Worm (Caenorhabditis elegans) whole organism, dauer: Measurements from ENCODE around the gene math-9.
"Not testable (repeated sequence)": the region's sequence is repeated elsewhere in the genome, so short reads cannot be mapped to it uniquely, and the experiment has no call there.

Source experiments
- unc-62 ChIP-seq: sonication (generic microtip); optimal IDR thresholded peaks from 2 replicates; lab custom pipeline; 2017; ENCODE audit warnings: missing biosample characterization, missing genetic modification reagents, missing genetic modification characterization

The math-9 gene

DNA sequence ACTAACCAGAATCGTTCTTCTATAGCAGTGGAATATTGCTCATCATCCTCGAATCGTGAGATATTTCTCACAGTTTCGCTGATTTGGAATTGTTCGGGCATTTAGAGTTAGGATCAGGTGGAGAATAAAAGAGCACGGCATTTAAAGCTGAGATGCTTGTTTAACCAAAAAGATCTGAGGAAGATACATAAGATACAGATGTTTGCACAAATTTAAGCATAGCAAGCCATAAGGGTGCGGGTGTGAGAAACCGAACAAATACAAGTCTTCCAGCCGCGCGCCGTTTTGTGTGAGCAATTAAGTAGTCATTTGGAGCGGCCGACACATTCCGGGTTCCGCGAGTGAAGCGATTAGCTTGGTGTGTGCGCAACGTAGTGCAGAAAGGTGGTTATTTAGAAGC lies 4.2 kb downstream of the math-9 start, which contains the start of gene math-7:
TSS of gene math-7 (minus strand) at position 101 of the 400 bp plus-strand sequence.
- no peak for TF ChIP-seq unc-62 (GFP tag; lab: Kevin White, UChicago)

ce11 chrII:1884635-1885034 lies 5.9 kb downstream of the math-9 start, which contains the start of gene math-6:
Gene math-6, minus strand, starts transcription at chrII:1884735.
- TF ChIP-seq unc-62 (GFP tag; lab: Kevin White, UChicago), result no peak

DNA sequence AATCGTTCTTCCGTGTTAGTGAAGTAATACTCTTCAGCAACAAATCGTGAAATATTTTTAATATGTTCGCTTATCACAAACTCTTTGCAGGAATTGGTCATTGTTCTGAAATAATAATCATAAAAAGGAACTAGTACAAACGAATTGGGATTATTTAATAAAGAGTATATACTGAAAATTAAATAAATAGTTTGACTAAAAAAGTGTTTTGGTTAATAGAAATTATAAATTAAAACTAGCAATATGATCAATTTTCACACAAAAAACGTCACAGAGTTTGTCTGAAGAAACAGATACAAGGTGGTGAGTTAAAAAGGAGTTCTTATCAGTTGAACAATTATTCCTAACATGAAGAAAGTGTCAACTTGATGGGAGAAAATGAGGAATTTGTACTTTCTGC lies 7.9 kb downstream of the math-9 start, which contains the start of gene math-5:
TSS of gene math-5 (minus strand) at position 101 of the 400 bp plus-strand sequence.
- no peak for TF ChIP-seq unc-62 (GFP tag; lab: Kevin White, UChicago)

DNA sequence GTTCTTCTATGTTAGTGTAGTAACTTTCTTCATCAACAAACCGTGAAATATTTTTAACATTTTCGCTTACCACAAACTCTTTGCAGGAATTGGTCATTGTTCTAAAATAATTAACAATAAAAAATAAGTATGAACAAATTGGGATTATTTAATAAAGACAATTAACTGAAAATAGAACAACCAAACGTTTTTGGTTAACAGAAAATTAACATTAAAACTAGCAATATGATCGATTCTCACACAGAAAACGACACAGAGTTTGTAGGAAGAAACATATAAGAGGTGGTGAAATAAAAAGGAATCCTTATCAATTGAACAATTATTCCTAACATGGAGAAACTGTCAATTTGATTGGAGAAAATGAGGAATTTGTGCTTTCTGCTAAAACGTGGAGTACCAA lies 11.9 kb downstream of the math-9 start, which contains the start of gene math-16:
TSS of gene math-16 (minus strand) at position 101 of the 400 bp plus-strand sequence.
- no peak for TF ChIP-seq unc-62 (GFP tag; lab: Kevin White, UChicago)

DNA sequence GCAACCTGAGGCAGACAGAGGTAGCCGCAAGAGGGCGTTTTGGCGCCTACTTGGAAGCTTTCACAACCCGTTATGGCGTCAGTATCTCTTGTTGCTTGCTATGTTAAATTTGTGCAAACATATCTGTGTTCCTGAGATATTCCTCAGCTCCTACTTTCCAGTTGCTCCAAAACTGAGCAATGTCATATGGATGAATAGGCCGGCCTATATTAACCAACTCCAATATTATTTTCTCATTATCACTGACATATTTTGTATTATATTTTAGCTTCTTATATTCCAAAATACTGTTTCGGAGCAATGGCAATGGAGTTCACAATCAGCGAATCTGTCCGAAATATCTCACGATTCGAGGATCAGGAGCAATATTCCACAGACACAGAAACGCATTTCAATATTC lies 14.9 kb downstream of the math-9 start, which contains the start of gene math-13:
TSS of gene math-13 (plus strand) at position 301 of the 400 bp plus-strand sequence.
- no peak for TF ChIP-seq unc-62 (GFP tag; lab: Kevin White, UChicago)

- no peak for TF ChIP-seq unc-62 (GFP tag; lab: Kevin White, UChicago)
These were observed 19.5 kb downstream of the math-9 start, which contains the start of gene math-10 for ce11 chrII:1870875-1871592. Gene math-10, plus strand, starts transcription at chrII:1871542.

DNA sequence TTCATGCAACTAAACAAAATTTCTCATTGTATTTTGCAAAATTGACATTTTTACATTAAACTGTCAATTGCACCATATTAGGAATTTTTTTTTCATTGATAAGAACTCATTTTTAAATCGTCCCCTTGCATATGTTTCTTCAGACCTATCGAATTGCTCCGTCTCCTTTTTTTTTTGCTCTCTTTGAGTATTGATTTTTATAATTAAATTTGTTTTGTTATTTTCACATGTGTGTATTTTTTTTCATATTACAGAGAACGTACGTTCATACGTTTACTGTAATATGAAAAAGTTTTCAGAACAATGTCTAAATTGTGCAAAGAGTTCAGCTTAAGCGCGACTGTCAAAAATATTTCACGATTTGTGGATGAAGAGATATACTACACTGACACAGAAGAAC lies 21.5 kb downstream of the math-9 start, which contains the start of gene math-14:
TSS of gene math-14 (plus strand) at position 301 of the 400 bp plus-strand sequence.
- no peak for TF ChIP-seq unc-62 (GFP tag; lab: Kevin White, UChicago)

DNA sequence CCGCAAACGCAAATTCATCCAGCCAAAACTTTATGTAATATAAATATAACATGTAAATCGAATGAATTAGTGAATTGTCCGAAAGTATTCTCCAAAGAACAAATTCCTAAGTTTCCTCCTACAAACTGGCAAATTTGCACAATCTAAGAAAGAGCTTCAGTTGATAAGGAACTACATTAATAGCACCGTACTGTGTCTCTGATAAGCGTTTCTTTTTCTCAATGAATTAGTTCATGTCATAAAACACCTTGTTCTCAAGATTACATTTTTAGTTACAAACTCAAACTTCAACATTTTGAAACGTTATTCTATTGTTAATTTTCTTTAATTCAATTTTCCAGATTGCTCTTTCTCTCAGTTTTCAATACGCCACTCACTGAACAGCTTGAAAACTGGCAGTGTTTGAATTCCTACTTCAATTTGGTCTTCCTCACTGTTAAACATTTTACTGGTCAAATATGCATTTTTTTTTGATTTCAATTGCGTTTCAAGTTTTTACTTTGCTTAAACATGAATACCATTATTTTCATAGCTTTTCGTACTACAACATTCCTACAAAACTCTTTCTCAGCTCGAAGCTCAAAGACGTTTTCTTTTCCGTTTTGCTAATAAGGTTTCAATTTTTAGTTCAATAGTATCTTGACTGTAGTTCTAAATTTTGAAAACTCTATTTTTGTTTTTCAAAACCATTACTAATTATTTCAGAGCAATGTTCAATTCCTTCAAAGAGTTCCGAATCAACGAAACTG lies 24.7 kb downstream of the math-9 start, which contains the start of gene math-15:
TSS of gene math-15 (plus strand) at position 699 of the 749 bp plus-strand sequence.
- TF ChIP-seq unc-62 (GFP tag; lab: Kevin White, UChicago), result no peak

ce11 chrII:1864278-1864677 lies 26.3 kb downstream of the math-9 start, which contains the start of gene C16C4.17:
Gene C16C4.17, plus strand, starts transcription at chrII:1864578.
- TF ChIP-seq unc-62 (GFP tag; lab: Kevin White, UChicago), result no peak

DNA sequence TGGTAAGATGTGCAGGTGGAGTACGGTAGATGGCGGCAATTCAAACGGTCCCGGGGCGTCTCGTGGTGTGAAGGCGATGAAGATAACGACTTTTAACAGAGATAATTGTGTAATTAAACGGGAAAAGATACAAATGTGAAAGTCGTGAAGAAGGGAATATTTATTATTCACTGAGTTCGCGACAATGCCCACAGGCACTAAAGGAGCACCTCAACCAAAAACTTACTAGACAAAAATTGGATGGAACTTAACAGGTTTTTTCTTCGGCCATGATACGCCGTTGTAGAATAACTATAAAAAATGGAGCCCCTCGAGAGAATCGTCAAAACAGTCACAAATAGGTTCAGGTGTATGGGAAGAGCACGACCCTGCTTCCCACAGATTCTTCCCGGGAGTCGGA lies 28.2 kb downstream of the math-9 start, which contains the start of gene fbxb-98:
TSS of gene fbxb-98 (plus strand) at position 301 of the 400 bp plus-strand sequence.
- not testable (repeated sequence) for TF ChIP-seq unc-62 (GFP tag; lab: Kevin White, UChicago)

- not testable (repeated sequence) for TF ChIP-seq unc-62 (GFP tag; lab: Kevin White, UChicago)
These were observed 29.2 kb downstream of the math-9 start, which contains the start of gene C16C4.18 for ce11 chrII:1861285-1861793. Gene C16C4.18, minus strand, starts transcription at chrII:1861335.

DNA sequence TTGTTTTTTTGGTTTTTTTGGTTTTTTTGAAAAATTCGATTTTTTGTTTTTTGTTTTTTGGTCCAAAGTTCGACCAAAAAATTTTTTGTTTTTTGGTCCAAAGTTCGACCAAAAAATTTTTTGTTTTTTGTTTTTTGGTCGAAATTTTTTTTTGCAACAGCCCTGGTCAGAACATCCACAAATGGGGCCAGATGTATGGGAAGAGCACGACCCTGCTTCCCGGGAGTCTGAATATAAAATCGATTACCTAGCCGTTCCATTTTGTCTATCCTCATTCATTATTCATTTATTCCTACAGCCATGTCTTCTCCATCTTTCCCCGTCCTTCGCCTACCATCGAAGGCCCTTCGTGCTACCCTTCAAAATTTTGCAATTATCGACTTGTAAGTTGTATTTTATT lies 36.5 kb downstream of the math-9 start, which contains the start of gene fbxb-95:
TSS of gene fbxb-95 (plus strand) at position 301 of the 400 bp plus-strand sequence.
- TF ChIP-seq unc-62 (GFP tag; lab: Kevin White, UChicago), result not testable (repeated sequence)

DNA sequence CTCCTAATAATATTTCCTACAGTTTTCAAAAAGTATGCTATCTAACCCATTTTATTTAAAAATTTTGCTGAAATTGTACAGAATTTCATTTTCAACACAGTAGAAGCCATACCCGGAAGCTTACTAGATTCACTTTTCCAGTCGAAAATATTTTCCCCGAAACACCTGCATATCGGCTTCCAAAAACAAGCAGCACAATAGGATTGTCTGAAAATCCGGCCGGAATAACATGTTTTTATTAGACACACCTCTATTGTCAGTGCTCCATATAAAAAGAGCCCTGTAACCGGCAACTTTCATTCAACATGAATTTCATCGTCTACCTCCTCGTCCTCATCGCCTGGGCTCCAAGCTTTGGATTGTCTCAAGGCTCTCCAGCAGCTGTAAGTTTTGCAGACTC lies 38.1 kb downstream of the math-9 start, which contains the start of gene C52E2.2:
TSS of gene C52E2.2 (plus strand) at position 301 of the 400 bp plus-strand sequence.
- no peak for TF ChIP-seq unc-62 (GFP tag; lab: Kevin White, UChicago)

DNA sequence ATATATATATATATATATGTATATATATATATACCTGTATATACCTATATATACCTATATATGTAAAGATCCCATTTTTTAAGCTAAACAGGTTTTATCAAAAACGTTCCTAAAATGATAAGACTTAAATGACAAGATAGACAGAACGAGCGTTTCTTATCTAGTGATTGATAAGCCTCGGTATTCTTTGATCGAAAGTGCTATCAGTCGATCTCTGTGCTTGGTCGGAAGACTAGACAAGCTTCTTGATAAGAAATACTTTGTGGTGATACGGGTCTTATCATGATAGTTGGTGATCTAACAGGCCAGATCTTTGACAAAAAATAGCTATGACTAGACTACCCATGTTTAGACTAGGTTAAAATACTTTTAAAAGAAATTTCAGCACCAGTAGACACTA lies 38.9 kb downstream of the math-9 start:
- no peak for TF ChIP-seq unc-62 (GFP tag; lab: Kevin White, UChicago)

ce11 chrII:1850840-1851294 lies 39.7 kb downstream of the math-9 start, which contains the start of gene C52E2.3:
Gene C52E2.3, plus strand, starts transcription at chrII:1851244.
- TF ChIP-seq unc-62 (GFP tag; lab: Kevin White, UChicago), result no peak
